Worm (Caenorhabditis elegans): ENCODE measurements around the gene srw-6.

DNA sequence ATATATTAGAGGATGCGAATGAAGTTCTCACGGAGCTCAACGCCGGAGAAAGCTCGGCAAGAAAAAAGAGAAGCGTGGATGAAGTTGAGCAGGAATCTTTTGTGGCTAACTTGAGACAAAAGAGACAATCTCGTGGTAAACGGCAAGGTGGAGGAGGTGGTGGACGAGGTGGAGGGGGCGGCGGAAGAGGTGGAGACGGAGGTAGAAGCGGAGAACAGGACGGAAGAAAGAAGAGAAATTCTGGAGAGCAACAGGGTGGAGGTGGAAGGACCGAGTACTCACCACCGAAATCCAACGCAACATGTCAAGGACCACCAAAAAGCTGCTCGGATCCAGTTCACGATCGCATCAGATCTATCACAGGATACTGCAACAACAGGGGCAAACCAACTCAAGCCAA, 18.0 kb upstream of the srw-6 start:
- no peak for TF ChIP-seq dao-5 (tag; optimal IDR thresholded peaks at IDR 0.05)
- TF ChIP-seq W03F9.2 (tag; optimal IDR thresholded peaks at IDR 0.05), result no peak
- no peak for TF ChIP-seq him-1 (tag; optimal IDR thresholded peaks at IDR 0.05)

Measured in whole organism, L4/young adult.